Worm (Caenorhabditis elegans) whole organism, young adult: ENCODE data around the gene F22E12.1.
A peak's percentile ranks its signal among the peaks of the same experiment; 100 is the strongest.

Source experiments
- B0019.2 ChIP-seq: fragments of 200-800 bp; sonication (Bioruptor generic); conservative IDR thresholded peaks from 2 replicates; pipeline ENCODE4 v1.3.6; 2022; ENCODE audit warnings: missing genetic modification reagents, missing genetic modification characterization, missing compliant biosample characterization
- B0336.3 ChIP-seq: fragments of 200-800 bp; sonication (Bioruptor generic); IDR thresholded peaks from 2 replicates; pipeline ENCODE4 v1.3.6; 2022; ENCODE audit warnings: missing genetic modification characterization, missing compliant biosample characterization
- D2030.7 ChIP-seq: fragments of 200-800 bp; sonication (Bioruptor generic); IDR thresholded peaks from 2 replicates; pipeline ENCODE4 v1.3.6; 2022; ENCODE audit warnings: missing genetic modification reagents, missing genetic modification characterization, missing compliant biosample characterization
- F23B12.7 ChIP-seq: sonication (generic microtip); optimal IDR thresholded peaks from 2 replicates; lab custom pipeline; 2017; ENCODE audit warnings: missing genetic modification characterization, mild to moderate bottlenecking, missing compliant biosample characterization, antibody characterized with exemption, moderate library complexity; ENCODE audit not compliant: insufficient read depth
- F33H1.4 ChIP-seq: fragments of 200-800 bp; sonication (Bioruptor generic); IDR thresholded peaks from 2 replicates; pipeline ENCODE4 v1.3.6; 2022; ENCODE audit warnings: missing genetic modification reagents, missing genetic modification characterization, missing compliant biosample characterization
- F37B4.10 ChIP-seq: fragments of 200-800 bp; sonication (Bioruptor generic); IDR thresholded peaks from 2 replicates; pipeline ENCODE4 v1.3.6; 2022; ENCODE audit warnings: missing genetic modification characterization, missing compliant biosample characterization
- F57C9.4 ChIP-seq: sonication (generic microtip); optimal IDR thresholded peaks from 2 replicates; lab custom pipeline; 2017; ENCODE audit warnings: mild to moderate bottlenecking, missing genetic modification characterization, missing compliant biosample characterization
- K11D2.4 ChIP-seq: fragments of 200-800 bp; sonication (Bioruptor generic); IDR thresholded peaks from 2 replicates; pipeline ENCODE4 v1.3.6; 2022; ENCODE audit warnings: missing genetic modification reagents, missing genetic modification characterization, missing compliant biosample characterization
- T07F8.4 ChIP-seq: sonication (generic microtip); optimal IDR thresholded peaks from 2 replicates; lab custom pipeline; 2016; ENCODE audit warnings: mild to moderate bottlenecking, missing genetic modification characterization, moderate library complexity, missing compliant biosample characterization
- Y53F4B.3 ChIP-seq: fragments of 200-800 bp; sonication (Bioruptor generic); IDR thresholded peaks from 2 replicates; pipeline ENCODE4 v1.3.6; 2022; ENCODE audit warnings: missing genetic modification reagents, missing genetic modification characterization, missing compliant biosample characterization
- akir-1 ChIP-seq: fragments of 200-800 bp; sonication (Bioruptor generic); optimal IDR thresholded peaks from 2 replicates; lab custom pipeline; 2018; ENCODE audit warnings: mild to moderate bottlenecking, missing genetic modification characterization, moderate library complexity, missing compliant biosample characterization
- atf-7 ChIP-seq: sonication (generic microtip); optimal IDR thresholded peaks from 2 replicates; lab custom pipeline; 2017; ENCODE audit warnings: mild to moderate bottlenecking, missing genetic modification characterization, missing compliant biosample characterization
- attf-5 ChIP-seq: fragments of 200-800 bp; sonication (Bioruptor generic); optimal IDR thresholded peaks from 2 replicates; lab custom pipeline; 2018; ENCODE audit warnings: mild to moderate bottlenecking, missing genetic modification characterization, missing compliant biosample characterization
- cebp-1 ChIP-seq, 2 experiments: fragments of 200-800 bp in 1 of 2; sonication (Bioruptor generic) in 1 of 2; sonication (generic microtip) in 1 of 2; IDR thresholded peaks in 1 of 2; optimal IDR thresholded peaks in 1 of 2; 2 replicates each; pipeline versions ENCODE4 v1.3.6 to Lab custom; 2017 to 2022; ENCODE audit warnings: missing compliant biosample characterization in 2 of 2, missing genetic modification characterization in 2 of 2, mild to moderate bottlenecking in 1 of 2, missing genetic modification reagents in 1 of 2, moderate library complexity in 1 of 2
- ceh-27 ChIP-seq: fragments of 200-800 bp; sonication (Bioruptor generic); optimal IDR thresholded peaks from 2 replicates; lab custom pipeline; 2018; ENCODE audit warnings: mild to moderate bottlenecking, missing genetic modification characterization, moderate library complexity, missing compliant biosample characterization
- dox-1 ChIP-seq: fragments of 200-800 bp; sonication (Bioruptor generic); IDR thresholded peaks from 2 replicates; pipeline ENCODE4 v1.3.6; 2022; ENCODE audit warnings: missing genetic modification reagents, missing genetic modification characterization, missing compliant biosample characterization
- egl-18 ChIP-seq: fragments of 200-800 bp; sonication (Bioruptor generic); IDR thresholded peaks from 2 replicates; pipeline ENCODE4 v1.3.6; 2022; ENCODE audit warnings: missing genetic modification reagents, missing genetic modification characterization, missing compliant biosample characterization
- egrh-3 ChIP-seq: fragments of 200-800 bp; sonication (Bioruptor generic); IDR thresholded peaks from 2 replicates; pipeline ENCODE4 v1.3.6; 2022; ENCODE audit warnings: missing genetic modification reagents, missing genetic modification characterization, missing compliant biosample characterization
- gei-17 ChIP-seq: fragments of 200-800 bp; sonication (Bioruptor generic); optimal IDR thresholded peaks from 2 replicates; lab custom pipeline; 2018; ENCODE audit warnings: mild to moderate bottlenecking, missing genetic modification characterization, missing compliant biosample characterization
- hlh-26 ChIP-seq: fragments of 200-800 bp; sonication (Bioruptor generic); conservative IDR thresholded peaks from 2 replicates; pipeline ENCODE4 v1.3.6; 2022; ENCODE audit warnings: missing genetic modification reagents, missing genetic modification characterization, missing compliant biosample characterization
- let-607 ChIP-seq, 2 experiments: fragments of 200-800 bp in 1 of 2; sonication (Bioruptor generic) in 1 of 2; sonication (generic microtip) in 1 of 2; optimal IDR thresholded peaks; 2 replicates each; lab custom pipeline; 2016 to 2018; ENCODE audit warnings: mild to moderate bottlenecking in 2 of 2, missing compliant biosample characterization in 2 of 2, missing genetic modification characterization in 2 of 2, moderate library complexity in 2 of 2, missing genotype in 1 of 2
- lin-40 ChIP-seq: sonication (generic microtip); optimal IDR thresholded peaks from 2 replicates; lab custom pipeline; 2016; ENCODE audit warnings: missing genetic modification characterization, mild to moderate bottlenecking, missing compliant biosample characterization, missing genotype, missing genetic modification reagents
- lir-1 ChIP-seq: fragments of 200-800 bp; sonication (Bioruptor generic); conservative IDR thresholded peaks from 2 replicates; pipeline ENCODE4 v1.3.6; 2022; ENCODE audit warnings: missing genetic modification reagents, missing genetic modification characterization, missing compliant biosample characterization
- lsl-1 ChIP-seq: fragments of 200-800 bp; sonication (Bioruptor generic); optimal IDR thresholded peaks from 2 replicates; lab custom pipeline; 2018; ENCODE audit warnings: mild to moderate bottlenecking, missing genetic modification characterization, moderate library complexity, missing compliant biosample characterization
- lsy-27 ChIP-seq: sonication (generic microtip); optimal IDR thresholded peaks from 2 replicates; lab custom pipeline; 2017; ENCODE audit warnings: missing genetic modification characterization, mild to moderate bottlenecking, missing compliant biosample characterization, antibody characterized with exemption, missing genotype, borderline replicate concordance; ENCODE audit not compliant: insufficient read depth
- madf-6 ChIP-seq: fragments of 200-800 bp; sonication (Bioruptor generic); IDR thresholded peaks from 2 replicates; pipeline ENCODE4 v1.3.6; 2022; ENCODE audit warnings: missing genetic modification reagents, missing genetic modification characterization, missing compliant biosample characterization
- mcd-1 ChIP-seq: fragments of 200-800 bp; sonication (Bioruptor generic); IDR thresholded peaks from 2 replicates; pipeline ENCODE4 v1.3.6; 2022; ENCODE audit warnings: missing genetic modification reagents, missing genetic modification characterization, missing compliant biosample characterization
- nfya-1 ChIP-seq: sonication (generic microtip); optimal IDR thresholded peaks from 2 replicates; lab custom pipeline; 2017; ENCODE audit warnings: antibody characterized with exemption, missing compliant biosample characterization, missing genetic modification characterization, borderline replicate concordance; ENCODE audit not compliant: insufficient read depth
- nhr-27 ChIP-seq: fragments of 200-800 bp; sonication (Bioruptor generic); optimal IDR thresholded peaks from 2 replicates; lab custom pipeline; 2018; ENCODE audit warnings: mild to moderate bottlenecking, missing genetic modification characterization, moderate library complexity, missing compliant biosample characterization
- pbrm-1 ChIP-seq: fragments of 200-800 bp; sonication (Bioruptor generic); IDR thresholded peaks from 2 replicates; pipeline ENCODE4 v1.3.6; 2022; ENCODE audit warnings: missing genetic modification reagents, missing genetic modification characterization, missing compliant biosample characterization
- repo-1 ChIP-seq: sonication (generic microtip); optimal IDR thresholded peaks from 2 replicates; lab custom pipeline; 2017; ENCODE audit warnings: mild to moderate bottlenecking, missing genetic modification characterization, missing compliant biosample characterization
- rpc-1 ChIP-seq, 2 experiments: fragments of 150-350 bp in 1 of 2; sonication (generic microtip) in 1 of 2; optimal IDR thresholded peaks; 2 replicates each; lab custom pipeline; 2014 to 2018; ENCODE audit warnings: missing biosample characterization in 1 of 2, missing genetic modification characterization in 1 of 2, missing genetic modification reagents in 1 of 2, missing genotype in 1 of 2
- sea-2 ChIP-seq: fragments of 200-800 bp; sonication (Bioruptor generic); IDR thresholded peaks from 2 replicates; pipeline ENCODE4 v1.3.6; 2022; ENCODE audit warnings: missing genetic modification characterization, missing compliant biosample characterization
- snpc-4 ChIP-seq, 5 experiments: fragments of 150-350 bp in 1 of 5; sonication (generic microtip) in 4 of 5; optimal IDR thresholded peaks; 2 replicates each; lab custom pipeline; 2014 to 2018; ENCODE audit warnings: missing genetic modification characterization in 5 of 5, missing biosample characterization in 3 of 5, antibody characterized with exemption in 2 of 5, mild to moderate bottlenecking in 2 of 5, missing compliant biosample characterization in 2 of 5, missing genotype in 2 of 5, moderate library complexity in 2 of 5, missing genetic modification reagents in 1 of 5
- somi-1 ChIP-seq: fragments of 200-800 bp; sonication (Bioruptor generic); optimal IDR thresholded peaks from 2 replicates; lab custom pipeline; 2018; ENCODE audit warnings: mild to moderate bottlenecking, missing genetic modification characterization, missing compliant biosample characterization
- sptf-2 ChIP-seq: fragments of 200-800 bp; sonication (Bioruptor generic); optimal IDR thresholded peaks from 2 replicates; lab custom pipeline; 2018; ENCODE audit warnings: mild to moderate bottlenecking, missing genetic modification characterization, missing compliant biosample characterization
- unc-62 ChIP-seq: fragments of 150-350 bp; optimal IDR thresholded peaks from 2 replicates; lab custom pipeline; 2014; ENCODE audit warnings: missing biosample characterization, missing genetic modification reagents, missing genetic modification characterization
- xnd-1 ChIP-seq: sonication (generic microtip); optimal IDR thresholded peaks from 2 replicates; lab custom pipeline; 2016; ENCODE audit warnings: missing genotype, missing genetic modification reagents, missing genetic modification characterization, missing compliant biosample characterization
- ztf-18 ChIP-seq: sonication (generic microtip); optimal IDR thresholded peaks from 2 replicates; lab custom pipeline; 2016; ENCODE audit warnings: missing genotype, mild to moderate bottlenecking, missing genetic modification characterization, missing compliant biosample characterization
- ztf-26 ChIP-seq: sonication (generic microtip); optimal IDR thresholded peaks from 2 replicates; lab custom pipeline; 2017; ENCODE audit warnings: missing genetic modification characterization, missing compliant biosample characterization
- ztf-28 ChIP-seq: fragments of 200-800 bp; sonication (Bioruptor generic); IDR thresholded peaks from 2 replicates; pipeline ENCODE4 v1.3.6; 2022; ENCODE audit warnings: missing genetic modification reagents, missing genetic modification characterization, missing compliant biosample characterization

The F22E12.1 gene

ce11 chrV:10423968-10424367 lies 33.2 kb downstream of the F22E12.1 start:
- peak; percentile 92 for TF ChIP-seq egrh-3 (GFP tag; lab: Robert Waterston, UW)
- TF ChIP-seq, all 124 proteins: peak for 1; not testable (repeated sequence) for 123

DNA sequence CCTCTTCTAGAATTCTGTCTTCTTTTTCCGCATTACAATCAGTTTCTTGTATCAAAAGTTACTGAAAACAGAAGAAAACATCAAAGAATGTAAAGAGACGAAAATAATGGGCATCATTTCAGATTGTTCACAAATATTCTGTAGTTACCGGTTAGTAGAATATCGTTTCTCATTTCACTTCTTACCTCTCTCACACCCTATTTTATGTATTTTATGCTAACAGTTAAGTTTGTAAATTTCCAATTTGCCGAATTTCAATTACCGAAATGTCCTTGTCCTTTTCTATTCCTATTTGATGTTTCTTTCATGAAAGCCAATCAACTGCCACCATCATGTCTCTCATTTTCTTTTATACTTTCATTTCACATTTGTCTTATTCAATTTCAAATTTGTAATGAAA lies 33.6 kb downstream of the F22E12.1 start:
- TF ChIP-seq nfya-1 (tag; lab: Kevin White, UChicago) (no peak), somi-1 (GFP tag; lab: Kevin White, UChicago) (no peak), xnd-1 (tag; lab: Kevin White, UChicago) (no peak), mcd-1 (GFP tag; lab: Robert Waterston, UW) (no peak), sea-2 (GFP tag; lab: Robert Waterston, UW) (no peak), madf-6 (GFP tag; lab: Robert Waterston, UW) (no peak), ztf-18 (tag; lab: Kevin White, UChicago) (no peak), hlh-26 (GFP tag; lab: Robert Waterston, UW) (no peak), akir-1 (no peak), repo-1 (no peak), dox-1 (GFP tag; lab: Robert Waterston, UW) (no peak), T07F8.4 (no peak), B0019.2 (no peak), snpc-4 (GFP tag; optimal IDR thresholded peaks at IDR 0.05; lab: Kevin White, UChicago) (no peak), snpc-4 (tag; optimal IDR thresholded peaks at IDR 0.05; lab: Kevin White, UChicago) (no peak), unc-62 (GFP tag; lab: Kevin White, UChicago) (no peak), rpc-1 (optimal IDR thresholded peaks at IDR 0.05; lab: Kevin White, UChicago) (no peak), rpc-1 (tag; optimal IDR thresholded peaks at IDR 0.05; lab: Kevin White, UChicago) (no peak), ceh-27 (no peak), F33H1.4 (GFP tag; lab: Robert Waterston, UW) (no peak)

DNA sequence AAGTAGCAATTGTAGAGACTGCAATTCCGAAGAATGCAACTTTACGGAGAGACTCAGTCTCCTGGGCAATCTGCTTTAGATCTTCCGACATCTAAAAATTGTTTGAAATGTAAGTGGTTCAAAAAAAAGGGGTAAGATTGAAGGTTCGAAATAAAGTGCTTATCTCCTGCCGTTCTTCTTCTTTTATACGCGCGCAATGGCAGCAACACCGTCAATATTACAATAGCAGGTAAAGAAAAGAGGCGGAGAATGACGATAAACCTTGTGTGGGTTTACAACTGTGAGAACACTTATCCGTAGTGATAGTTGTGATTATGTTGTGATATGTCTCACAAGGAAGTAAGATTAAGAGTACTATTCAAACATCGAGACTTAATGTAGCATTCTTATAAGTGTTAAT lies 35.3 kb downstream of the F22E12.1 start, which contains the start of gene col-13:
Gene col-13, minus strand, starts transcription at position 101 of the 400 bp plus-strand sequence.
- no peak for TF ChIP-seq cebp-1 (GFP tag; IDR thresholded peaks at IDR 0.05; lab: Robert Waterston, UW)
- no peak for TF ChIP-seq cebp-1 (tag; optimal IDR thresholded peaks at IDR 0.05; lab: Kevin White, UChicago)
- TF ChIP-seq atf-7 (tag; lab: Kevin White, UChicago), result no peak
- TF ChIP-seq Y53F4B.3 (GFP tag; lab: Robert Waterston, UW), result no peak
- no peak for TF ChIP-seq F57C9.4 (tag; lab: Kevin White, UChicago)
- no peak for TF ChIP-seq gei-17 (GFP tag; lab: Kevin White, UChicago)
- TF ChIP-seq lin-40 (tag; lab: Kevin White, UChicago), result no peak
- no peak for TF ChIP-seq F23B12.7
- TF ChIP-seq pbrm-1 (GFP tag; lab: Robert Waterston, UW), result no peak
- TF ChIP-seq nhr-27, result no peak

ce11 chrV:10420843-10421242 lies 36.3 kb downstream of the F22E12.1 start:
- peak; percentile 94; the same call in 1 of the 2 replicates for TF ChIP-seq egrh-3 (GFP tag; lab: Robert Waterston, UW)

- TF ChIP-seq egl-18 (GFP tag; lab: Robert Waterston, UW) (no peak), let-607 (tag; optimal IDR thresholded peaks at IDR 0.05; lab: Kevin White, UChicago) (no peak), F37B4.10 (GFP tag; lab: Robert Waterston, UW) (no peak), K11D2.4 (no peak), D2030.7 (GFP tag; lab: Robert Waterston, UW) (no peak), ztf-26 (no peak), ztf-28 (GFP tag; lab: Robert Waterston, UW) (no peak), B0336.3 (GFP tag; lab: Robert Waterston, UW) (no peak), gei-17 (GFP tag; lab: Kevin White, UChicago) (no peak), sptf-2 (GFP tag; lab: Kevin White, UChicago) (no peak), attf-5 (no peak), lsl-1 (GFP tag; lab: Kevin White, UChicago) (no peak), lir-1 (no peak), dox-1 (GFP tag; lab: Robert Waterston, UW) (no peak), lsy-27 (no peak)
Observed at ce11 chrV:10418961-10419360, 38.2 kb downstream of the F22E12.1 start, which contains the start of gene F15H10.5. TSS of gene F15H10.5 (minus strand) at chrV:10419061.
